Fruit fly (Drosophila melanogaster): ENCODE results near the gene CG2100.
A peak's percentile ranks its signal among the peaks of the same experiment; 100 is the strongest.

Gene CG2100

dm6 chr3R:5685269-5686048, 50.7 kb downstream of the CG2100 start, which contains the start of the genes Rab23 and plx (continued):
- no peak for TF ChIP-seq CG13775 (GFP tag; optimal IDR thresholded peaks at IDR 0.05)
- peak; percentile 16 for TF ChIP-seq shn (GFP tag; optimal IDR thresholded peaks at IDR 0.05)
- TF ChIP-seq ind (GFP tag; optimal IDR thresholded peaks at IDR 0.05) = no peak
- TF ChIP-seq CG17359 (tag; optimal IDR thresholded peaks at IDR 0.05) = no peak
- peak; percentile 76 for TF ChIP-seq gfzf (GFP tag; optimal IDR thresholded peaks at IDR 0.05)
- no peak for TF ChIP-seq GATAe (GFP tag; conservative IDR thresholded peaks at IDR 0.05)
- peak; percentile 41; the same call in 1 of the 2 replicates for TF ChIP-seq bbx (GFP tag; IDR thresholded peaks at IDR 0.05; ENCODE audit: partially characterized antibody)
- TF ChIP-seq Chrac-16 (GFP tag; optimal IDR thresholded peaks at IDR 0.05) = no peak
- TF ChIP-seq ro (GFP tag; IDR thresholded peaks at IDR 0.05) = no peak
- TF ChIP-seq scrt (GFP tag; optimal IDR thresholded peaks at IDR 0.05) = no peak
- TF ChIP-seq chn (GFP tag; optimal IDR thresholded peaks at IDR 0.05) = peak; percentile 32
- TF ChIP-seq fd3F (GFP tag; optimal IDR thresholded peaks at IDR 0.05) = no peak
- TF ChIP-seq fd102C (GFP tag; optimal IDR thresholded peaks at IDR 0.05) = no peak
- TF ChIP-seq CG3163 (GFP tag; optimal IDR thresholded peaks at IDR 0.05) = no peak
- no peak for TF ChIP-seq ham (GFP tag; IDR thresholded peaks at IDR 0.05)
- peak; percentile 59 for TF ChIP-seq Med (GFP tag)
- TF ChIP-seq nmo (GFP tag; optimal IDR thresholded peaks at IDR 0.05) = peak; percentile 34
- TF ChIP-seq CG5953 (GFP tag; IDR thresholded peaks at IDR 0.05) = no peak
- peak; percentile 51 for TF ChIP-seq phol (tag; optimal IDR thresholded peaks at IDR 0.05)
- peak; percentile 47; the same call in 1 of the 2 replicates for TF ChIP-seq CG13287 (GFP tag; IDR thresholded peaks at IDR 0.05; ENCODE audit: partially characterized antibody)
- TF ChIP-seq TFAM (GFP tag; optimal IDR thresholded peaks at IDR 0.05) = no peak
- TF ChIP-seq CG4617 (GFP tag; optimal IDR thresholded peaks at IDR 0.05; ENCODE audit: borderline replicate concordance) = no peak
- TF ChIP-seq otp (GFP tag; IDR thresholded peaks at IDR 0.05) = no peak
- 0 out of 3 replicates have a peak, but pooled peaks have one; percentile 16 for TF ChIP-seq hb (GFP tag; IDR thresholded peaks at IDR 0.05; ENCODE audit: partially characterized antibody)
- peak; percentile 33; the same call in 1 of the 2 replicates for TF ChIP-seq amos (GFP tag; IDR thresholded peaks at IDR 0.05; ENCODE audit: partially characterized antibody)
- TF ChIP-seq az2 (GFP tag; optimal IDR thresholded peaks at IDR 0.05) = no peak
- peak; percentile 22 for TF ChIP-seq zfh2 (GFP tag; optimal IDR thresholded peaks at IDR 0.05)
- TF ChIP-seq ken (GFP tag; IDR thresholded peaks at IDR 0.05) = 0 out of 3 replicates have a peak, but pooled peaks have one; percentile 24
- TF ChIP-seq hkb (optimal IDR thresholded peaks at IDR 0.05) = no peak
- peak; percentile 29; the same call in 1 of the 2 replicates for TF ChIP-seq hkb (GFP tag; IDR thresholded peaks at IDR 0.05)
- no peak for TF ChIP-seq jumu (GFP tag; optimal IDR thresholded peaks at IDR 0.05)
- peak; percentile 2 for TF ChIP-seq CG12769 (tag; optimal IDR thresholded peaks at IDR 0.05)
- peak; percentile 39 for TF ChIP-seq trem (tag; optimal IDR thresholded peaks at IDR 0.05)
- TF ChIP-seq slp2 (GFP tag; optimal IDR thresholded peaks at IDR 0.05) = no peak
- TF ChIP-seq CG11560 (tag; IDR thresholded peaks at IDR 0.05) = no peak
- peak; percentile 44 for TF ChIP-seq B-H2 (GFP tag; optimal IDR thresholded peaks at IDR 0.05)
- peak; percentile 97 for TF ChIP-seq ewg (GFP tag; optimal IDR thresholded peaks at IDR 0.05)
- peak; percentile 37 for TF ChIP-seq mam (GFP tag; optimal IDR thresholded peaks at IDR 0.05)
- TF ChIP-seq CG3407 (GFP tag; optimal IDR thresholded peaks at IDR 0.05) = no peak
- TF ChIP-seq CG34376 (GFP tag; optimal IDR thresholded peaks at IDR 0.05) = no peak
- peak; percentile 21 for TF ChIP-seq CG18764 (GFP tag; optimal IDR thresholded peaks at IDR 0.05)
- peak; percentile 96 to 99 for TF ChIP-seq crp (GFP tag; optimal IDR thresholded peaks at IDR 0.05)
- no peak for TF ChIP-seq corto (GFP tag; optimal IDR thresholded peaks at IDR 0.05)
- peak; percentile 78 for TF ChIP-seq Ets97D (GFP tag; optimal IDR thresholded peaks at IDR 0.05)
- no peak for TF ChIP-seq oc (tag; optimal IDR thresholded peaks at IDR 0.05)
- TF ChIP-seq CG14710 (tag; optimal IDR thresholded peaks at IDR 0.05) = peak; percentile 76
- no peak for TF ChIP-seq da (GFP tag; optimal IDR thresholded peaks at IDR 0.05)
- TF ChIP-seq gcm (GFP tag; optimal IDR thresholded peaks at IDR 0.05) = no peak
- TF ChIP-seq CG13894 (tag; optimal IDR thresholded peaks at IDR 0.05) = no peak

Measured in whole organism, embryonic.